Worm (Caenorhabditis elegans): Measurements from ENCODE around the gene str-214.

ce11 chrV:16298669-16299068, 16.4 kb upstream of the str-214 start, which contains the start of gene srbc-84:
- TF ChIP-seq ama-1 (optimal IDR thresholded peaks at IDR 0.05) (no peak), F13C5.2 (tag; optimal IDR thresholded peaks at IDR 0.05) (no peak), ceh-13 (GFP tag; optimal IDR thresholded peaks at IDR 0.05) (no peak), flt-1 (GFP tag; IDR thresholded peaks at IDR 0.05) (no peak), hmbx-1 (tag; optimal IDR thresholded peaks at IDR 0.05) (no peak), aly-1 (tag; optimal IDR thresholded peaks at IDR 0.05) (no peak), hnd-1 (tag; optimal IDR thresholded peaks at IDR 0.05) (no peak), ets-7 (tag; optimal IDR thresholded peaks at IDR 0.05) (no peak), tbx-37 (GFP tag; conservative IDR thresholded peaks at IDR 0.05) (no peak), pes-1 (GFP tag; IDR thresholded peaks at IDR 0.05) (no peak), tra-4 (tag; optimal IDR thresholded peaks at IDR 0.05) (no peak), ceh-36 (tag; optimal IDR thresholded peaks at IDR 0.05) (no peak), scrt-1 (GFP tag; IDR thresholded peaks at IDR 0.05) (no peak), B0310.2 (tag; optimal IDR thresholded peaks at IDR 0.05) (no peak)
